Fruit fly (Drosophila melanogaster) whole organism, adult: Measurements from ENCODE around the gene LManIII.

Experiments
- CG1620 ChIP-seq: fragments of 200-800 bp; sonication (Bioruptor generic); optimal IDR thresholded peaks from 2 replicates; lab custom pipeline; 2016; ENCODE audit warnings: missing biosample characterization, missing genetic modification characterization
- CG5204 ChIP-seq: fragments of 200-800 bp; sonication (Bioruptor generic); optimal IDR thresholded peaks from 2 replicates; lab custom pipeline; 2016; ENCODE audit warnings: missing biosample characterization, missing genetic modification characterization
- Hr96 ChIP-seq: fragments of 200-800 bp; sonication (Bioruptor generic); optimal IDR thresholded peaks from 2 replicates; lab custom pipeline; 2016; ENCODE audit warnings: missing biosample characterization, missing genetic modification characterization
- cnc ChIP-seq, 2 experiments: fragments of >200 bp; optimal IDR thresholded peaks; 2 replicates each; lab custom pipeline; 2017

dm6 chr2L:8740757-8741278, 27.7 kb downstream of the LManIII start:
- no peak for TF ChIP-seq CG5204
- no peak for TF ChIP-seq Hr96 (GFP tag; lab: Kevin White, UChicago)
- no peak for TF ChIP-seq CG1620 (GFP tag; lab: Kevin White, UChicago)
- no peak for TF ChIP-seq cnc (optimal IDR thresholded peaks at IDR 0.05; lab: Kevin White, UChicago)
